Fruit fly (Drosophila melanogaster) whole organism, embryonic: ENCODE data around the gene CG13995.

Experiments
- Asciz ChIP-seq: fragments of 200-800 bp; sonication (Bioruptor generic); optimal IDR thresholded peaks from 2 replicates; lab custom pipeline; 2017; ENCODE audit warnings: missing biosample characterization, mild to moderate bottlenecking, missing genetic modification characterization, missing genetic modification reagents
- CG12155 ChIP-seq: fragments of 200-800 bp; sonication (Bioruptor generic); optimal IDR thresholded peaks from 3 replicates; lab custom pipeline; 2016; ENCODE audit warnings: missing biosample characterization, missing genetic modification characterization
- CG13296 ChIP-seq: fragments of 200-800 bp; sonication (Bioruptor generic); optimal IDR thresholded peaks from 3 replicates; lab custom pipeline; 2018; ENCODE audit warnings: missing biosample characterization, mild to moderate bottlenecking, missing genetic modification characterization
- CG15514 ChIP-seq: fragments of 200-800 bp; sonication (Bioruptor generic); optimal IDR thresholded peaks from 3 replicates; lab custom pipeline; 2017; ENCODE audit warnings: missing biosample characterization, missing genetic modification characterization, mild to moderate bottlenecking, moderate library complexity, missing genetic modification reagents
- CG16779 ChIP-seq: fragments of 200-800 bp; sonication (Bioruptor generic); IDR thresholded peaks from 2 replicates; pipeline ENCODE4 v1.3.6; 2022; ENCODE audit warnings: missing biosample characterization, missing genetic modification characterization
- CG17829 ChIP-seq: fragments of 200-800 bp; optimal IDR thresholded peaks from 2 replicates; lab custom pipeline; 2019; ENCODE audit warnings: missing biosample characterization, mild to moderate bottlenecking, missing genetic modification characterization, moderate library complexity
- CG2129 ChIP-seq: fragments of 200-800 bp; sonication (Bioruptor generic); IDR thresholded peaks from 2 replicates; pipeline ENCODE4 v1.3.6; 2022; ENCODE audit warnings: missing biosample characterization, missing genetic modification characterization; ENCODE audit not compliant: partially characterized antibody
- CG2712 ChIP-seq: fragments of 200-800 bp; optimal IDR thresholded peaks from 3 replicates; lab custom pipeline; 2019; ENCODE audit warnings: missing biosample characterization, mild to moderate bottlenecking, missing genetic modification characterization, moderate library complexity
- CG30431 ChIP-seq: fragments of 200-800 bp; sonication (Bioruptor generic); optimal IDR thresholded peaks from 2 replicates; lab custom pipeline; 2017; ENCODE audit warnings: missing biosample characterization, missing genetic modification characterization
- CG31224 ChIP-seq: fragments of 200-800 bp; sonication (Bioruptor generic); IDR thresholded peaks from 2 replicates; pipeline ENCODE4 v1.3.6; 2022; ENCODE audit warnings: missing biosample characterization, missing genetic modification characterization
- CG31441 ChIP-seq: fragments of 200-800 bp; sonication (Bioruptor generic); IDR thresholded peaks from 2 replicates; pipeline ENCODE4 v1.3.6; 2022; ENCODE audit warnings: missing biosample characterization, missing genetic modification characterization
- CG3847 ChIP-seq: fragments of 200-800 bp; sonication (Bioruptor generic); IDR thresholded peaks from 2 replicates; pipeline ENCODE4 v1.3.6; 2022; ENCODE audit warnings: missing biosample characterization, missing genetic modification characterization
- CG4282 ChIP-seq: fragments of 200-800 bp; sonication (Bioruptor generic); optimal IDR thresholded peaks from 2 replicates; lab custom pipeline; 2016; ENCODE audit warnings: missing biosample characterization, missing genetic modification characterization
- CG4328 ChIP-seq: fragments of 200-800 bp; sonication (Bioruptor generic); optimal IDR thresholded peaks from 3 replicates; lab custom pipeline; 2017; ENCODE audit warnings: missing biosample characterization, missing genetic modification reagents, missing genetic modification characterization
- CG6791 ChIP-seq: fragments of 200-800 bp; sonication (Bioruptor generic); IDR thresholded peaks from 3 replicates; pipeline ENCODE4 v1.3.6; 2022; ENCODE audit warnings: missing biosample characterization, missing genetic modification characterization; ENCODE audit not compliant: partially characterized antibody
- CG7745 ChIP-seq: fragments of 200-800 bp; sonication (Bioruptor generic); optimal IDR thresholded peaks from 2 replicates; lab custom pipeline; 2018; ENCODE audit warnings: missing biosample characterization, mild to moderate bottlenecking, missing genetic modification characterization, moderate library complexity
- CG7928 ChIP-seq: fragments of 200-800 bp; sonication (Bioruptor generic); optimal IDR thresholded peaks from 2 replicates; lab custom pipeline; 2017; ENCODE audit warnings: missing biosample characterization, mild to moderate bottlenecking, missing genetic modification characterization
- CG7963 ChIP-seq: fragments of 200-800 bp; sonication (Bioruptor generic); IDR thresholded peaks from 3 replicates; pipeline ENCODE4 v1.3.6; 2022; ENCODE audit warnings: missing biosample characterization, missing genetic modification characterization; ENCODE audit not compliant: partially characterized antibody
- CG8924 ChIP-seq: fragments of 200-800 bp; optimal IDR thresholded peaks from 3 replicates; lab custom pipeline; 2019; ENCODE audit warnings: missing biosample characterization, mild to moderate bottlenecking, missing genetic modification characterization, moderate library complexity
- CG9437 ChIP-seq: fragments of 200-800 bp; sonication (Bioruptor generic); optimal IDR thresholded peaks from 2 replicates; lab custom pipeline; 2018; ENCODE audit warnings: missing biosample characterization, mild to moderate bottlenecking, missing genetic modification characterization
- CG9797 ChIP-seq: fragments of 200-800 bp; sonication (Bioruptor generic); optimal IDR thresholded peaks from 3 replicates; lab custom pipeline; 2018; ENCODE audit warnings: missing biosample characterization, mild to moderate bottlenecking, missing genetic modification characterization
- Chrac-16 ChIP-seq: fragments of 200-800 bp; sonication (Bioruptor generic); optimal IDR thresholded peaks from 3 replicates; lab custom pipeline; 2016; ENCODE audit warnings: missing biosample characterization, missing genetic modification characterization
- Dref ChIP-seq: fragments of 200-800 bp; sonication (Bioruptor generic); IDR thresholded peaks from 2 replicates; pipeline ENCODE4 v1.3.6; 2022; ENCODE audit warnings: missing biosample characterization, missing genetic modification characterization
- E2f2 ChIP-seq: fragments of 200-800 bp; sonication (Bioruptor generic); IDR thresholded peaks from 2 replicates; pipeline ENCODE4 v1.3.6; 2022; ENCODE audit warnings: missing biosample characterization, missing genetic modification characterization
- Ets65A ChIP-seq: fragments of 200-800 bp; sonication (Bioruptor generic); peaks from one replicate; lab custom pipeline; 2016; ENCODE audit warnings: missing biosample characterization, missing genetic modification characterization
- Hmr ChIP-seq: fragments of 200-800 bp; sonication (Bioruptor generic); optimal IDR thresholded peaks from 3 replicates; lab custom pipeline; 2017; ENCODE audit warnings: mild to moderate bottlenecking, missing biosample characterization, missing genetic modification reagents, missing genetic modification characterization
- Hr51 ChIP-seq, 2 experiments: fragments of 200-800 bp; sonication (Bioruptor generic); optimal IDR thresholded peaks; 2 replicates in 1 of 2; 3 replicates in 1 of 2; lab custom pipeline; 2016 to 2018; ENCODE audit warnings: missing biosample characterization in 2 of 2, missing genetic modification characterization in 2 of 2, mild to moderate bottlenecking in 1 of 2, moderate library complexity in 1 of 2
- Opbp ChIP-seq: fragments of 200-800 bp; sonication (Bioruptor generic); IDR thresholded peaks from 3 replicates; pipeline ENCODE4 v1.3.6; 2022; ENCODE audit warnings: missing biosample characterization, missing genetic modification characterization; ENCODE audit not compliant: partially characterized antibody
- Scr ChIP-seq: fragments of 200-800 bp; sonication (Bioruptor generic); IDR thresholded peaks from 2 replicates; pipeline ENCODE4 v1.3.6; 2022; ENCODE audit warnings: missing biosample characterization, missing genetic modification characterization; ENCODE audit not compliant: partially characterized antibody
- Sin3A ChIP-seq: fragments of >200 bp; optimal IDR thresholded peaks from 2 replicates; lab custom pipeline; 2018
- Sry-δ ChIP-seq: fragments of 200-800 bp; sonication (Bioruptor generic); optimal IDR thresholded peaks from 2 replicates; lab custom pipeline; 2016; ENCODE audit warnings: missing biosample characterization, missing genetic modification characterization
- YL-1 ChIP-seq: fragments of 200-800 bp; sonication (Bioruptor generic); optimal IDR thresholded peaks from 3 replicates; lab custom pipeline; 2017; ENCODE audit warnings: missing biosample characterization, mild to moderate bottlenecking, missing genetic modification characterization
- ara ChIP-seq: fragments of 200-800 bp; sonication (Bioruptor generic); IDR thresholded peaks from 2 replicates; pipeline ENCODE4 v1.3.6; 2022; ENCODE audit warnings: missing biosample characterization, missing genetic modification characterization
- crp ChIP-seq, 2 experiments: fragments of 200-800 bp; sonication (Bioruptor generic); optimal IDR thresholded peaks; 2 replicates in 1 of 2; 3 replicates in 1 of 2; lab custom pipeline; 2017; ENCODE audit warnings: missing biosample characterization in 2 of 2, missing genetic modification characterization in 2 of 2, mild to moderate bottlenecking in 1 of 2, moderate library complexity in 1 of 2
- hbn ChIP-seq: fragments of 200-800 bp; sonication (Bioruptor generic); IDR thresholded peaks from 2 replicates; pipeline ENCODE4 v1.3.6; 2022; ENCODE audit warnings: missing biosample characterization, missing genetic modification characterization; ENCODE audit not compliant: partially characterized antibody
- kni ChIP-seq: fragments of 200-800 bp; sonication (Bioruptor generic); optimal IDR thresholded peaks from 3 replicates; lab custom pipeline; 2017; ENCODE audit warnings: mild to moderate bottlenecking, missing biosample characterization, missing genetic modification reagents, missing genetic modification characterization
- knrl ChIP-seq: fragments of 200-800 bp; sonication (Bioruptor generic); IDR thresholded peaks from 3 replicates; pipeline ENCODE4 v1.3.6; 2022; ENCODE audit warnings: missing biosample characterization, missing genetic modification characterization; ENCODE audit not compliant: partially characterized antibody
- lab ChIP-seq: fragments of 200-800 bp; sonication (Bioruptor generic); optimal IDR thresholded peaks from 3 replicates; lab custom pipeline; 2017; ENCODE audit warnings: missing biosample characterization, missing genetic modification characterization, mild to moderate bottlenecking, moderate library complexity, missing genetic modification reagents
- lola ChIP-seq, 3 experiments: fragments of >200 bp in 2 of 3; fragments of 200-800 bp in 1 of 3; sonication (Bioruptor generic) in 1 of 3; optimal IDR thresholded peaks; 2 replicates each; lab custom pipeline; 2017 to 2019; ENCODE audit warnings: missing biosample characterization in 3 of 3, missing genetic modification characterization in 3 of 3, mild to moderate bottlenecking in 1 of 3, moderate library complexity in 1 of 3
- shn ChIP-seq: fragments of 200-800 bp; sonication (Bioruptor generic); optimal IDR thresholded peaks from 3 replicates; lab custom pipeline; 2016; ENCODE audit warnings: missing biosample characterization, missing genetic modification characterization
- tna ChIP-seq: fragments of 200-800 bp; sonication (Bioruptor generic); IDR thresholded peaks from 2 replicates; pipeline ENCODE4 v1.3.6; 2022; ENCODE audit warnings: missing biosample characterization, missing genetic modification characterization; ENCODE audit not compliant: partially characterized antibody
- tx ChIP-seq: fragments of 200-800 bp; sonication (Bioruptor generic); optimal IDR thresholded peaks from 2 replicates; lab custom pipeline; 2016; ENCODE audit warnings: missing biosample characterization, missing genetic modification characterization
- unc-4 ChIP-seq: fragments of 200-800 bp; sonication (Bioruptor generic); IDR thresholded peaks from 2 replicates; pipeline ENCODE4 v1.3.6; 2022; ENCODE audit warnings: missing biosample characterization, missing genetic modification characterization; ENCODE audit not compliant: partially characterized antibody
- unpg ChIP-seq: fragments of 200-800 bp; sonication (Bioruptor generic); optimal IDR thresholded peaks from 3 replicates; lab custom pipeline; 2018; ENCODE audit warnings: missing biosample characterization, mild to moderate bottlenecking, missing genetic modification characterization, moderate library complexity

CG13995 gene

dm6 chr2L:6068544-6069251, 14.6 kb downstream of the CG13995 start, which contains the start of the genes CG9150 and Pfdn1 (continued):
- TF ChIP-seq CG6791 (GFP tag; lab: Robert Waterston, UW) = peak; percentile 85
- peak; percentile 90 for TF ChIP-seq hbn (GFP tag; lab: Robert Waterston, UW)

dm6 chr2L:6070656-6071231, 16.6 kb downstream of the CG13995 start, which contains the start of the genes CG9154 and Kr-h2:
Gene CG9154, minus strand, starts transcription at chr2L:6070686.
Gene Kr-h2, plus strand, starts transcription at chr2L:6070990.
- TF ChIP-seq E2f2 (peak; percentile 87), CG9797 (GFP tag; lab: Kevin White, UChicago) (peak; percentile 15), crp (GFP tag; optimal IDR thresholded peaks at IDR 0.05; lab: Kevin White, UChicago) (peak in 1 of 2 experiments; percentile 12), Ets65A (GFP tag; lab: Kevin White, UChicago) (peak; percentile 94), CG7928 (GFP tag; lab: Kevin White, UChicago) (peak; percentile 75), Dref (peak; percentile 96), unc-4 (GFP tag; lab: Robert Waterston, UW) (peak; percentile 61), CG13296 (GFP tag; lab: Kevin White, UChicago) (peak; percentile 16), Sry-δ (GFP tag; lab: Kevin White, UChicago) (peak; percentile 93), CG2129 (GFP tag; lab: Robert Waterston, UW) (peak; percentile 32; the same call in 1 of the 2 replicates), CG4328 (peak; percentile 24), Hr51 (GFP tag; optimal IDR thresholded peaks at IDR 0.05; lab: Kevin White, UChicago) (peak in 1 of 2 experiments; percentile 3), CG15514 (GFP tag; lab: Kevin White, UChicago) (peak; percentile 100), YL-1 (peak; percentile 8), unpg (GFP tag; lab: Kevin White, UChicago) (peak; percentile 1), CG9437 (GFP tag; lab: Kevin White, UChicago) (peak; percentile 91), CG30431 (GFP tag; lab: Kevin White, UChicago) (no peak), CG7963 (GFP tag; lab: Robert Waterston, UW) (peak; percentile 77), lab (peak; percentile 69), shn (GFP tag; lab: Kevin White, UChicago) (peak; percentile 25), knrl (GFP tag; lab: Robert Waterston, UW) (peak; percentile 77), Chrac-16 (GFP tag; lab: Kevin White, UChicago) (peak; percentile 3), Asciz (no peak), tna (peak; percentile 44; the same call in 1 of the 2 replicates), CG17829 (tag; lab: Kevin White, UChicago) (peak; percentile 64), CG8924 (tag; lab: Kevin White, UChicago) (peak; percentile 47), CG4282 (GFP tag; lab: Kevin White, UChicago) (no peak), CG12155 (GFP tag; lab: Kevin White, UChicago) (peak; percentile 23), CG31224 (peak; percentile 25; the same call in 1 of the 2 replicates), Opbp (GFP tag; lab: Robert Waterston, UW) (peak; percentile 77), CG16779 (GFP tag; lab: Robert Waterston, UW) (no peak), lola (GFP tag; optimal IDR thresholded peaks at IDR 0.05; lab: Kevin White, UChicago) (peak in 1 of 3 experiments; percentile 25), Scr (GFP tag; lab: Robert Waterston, UW) (peak; percentile 61), CG7745 (no peak), CG3847 (peak; percentile 28; the same call in 1 of the 2 replicates), CG31441 (GFP tag; lab: Robert Waterston, UW) (peak; percentile 43; the same call in 1 of the 2 replicates), CG2712 (tag; lab: Kevin White, UChicago) (peak; percentile 50), ara (GFP tag; lab: Robert Waterston, UW) (no peak), tx (GFP tag; lab: Kevin White, UChicago) (no peak), Hmr (GFP tag; lab: Kevin White, UChicago) (peak; percentile 58), kni (GFP tag; lab: Kevin White, UChicago) (peak; percentile 55), Sin3A (peak; percentile 48)
